Worm (Caenorhabditis elegans) whole organism, L2 larva: ENCODE measurements around the gene dpy-28.
A peak's percentile ranks its signal among the peaks of the same experiment; 100 is the strongest.

ENCODE experiments used
- C34F6.9 ChIP-seq: fragments of 150-350 bp; optimal IDR thresholded peaks from 2 replicates; lab custom pipeline; 2014; ENCODE audit warnings: missing biosample characterization, missing genetic modification characterization
- fos-1 ChIP-seq: fragments of 150-350 bp; optimal IDR thresholded peaks from 2 replicates; lab custom pipeline; 2014; ENCODE audit warnings: missing biosample characterization, missing genetic modification characterization
- lin-11 ChIP-seq: fragments of 150-350 bp; sonication (generic microtip); optimal IDR thresholded peaks from 2 replicates; lab custom pipeline; 2014; ENCODE audit warnings: missing biosample characterization, missing genetic modification characterization, inconsistent platforms, mixed read lengths
- lsy-2 ChIP-seq, 2 experiments: fragments of 150-350 bp in 1 of 2; sonication (generic microtip) in 1 of 2; optimal IDR thresholded peaks; 2 replicates each; lab custom pipeline; 2014 to 2017; ENCODE audit warnings: missing biosample characterization in 2 of 2, missing genetic modification characterization in 2 of 2
- mbf-1 ChIP-seq: sonication (generic microtip); optimal IDR thresholded peaks from 2 replicates; lab custom pipeline; 2017; ENCODE audit warnings: missing biosample characterization, missing genetic modification characterization
- mdl-1 ChIP-seq, 2 experiments: fragments of 150-350 bp in 1 of 2; sonication (generic microtip) in 1 of 2; optimal IDR thresholded peaks; 2 replicates each; lab custom pipeline; 2017; ENCODE audit warnings: missing biosample characterization in 2 of 2, missing genetic modification characterization in 2 of 2
- nhr-12 ChIP-seq: fragments of 150-350 bp; optimal IDR thresholded peaks from 2 replicates; lab custom pipeline; 2014; ENCODE audit warnings: missing biosample characterization, missing genetic modification characterization
- nhr-237 ChIP-seq: fragments of 150-350 bp; optimal IDR thresholded peaks from 2 replicates; lab custom pipeline; 2014; ENCODE audit warnings: missing biosample characterization, missing genetic modification characterization
- nhr-25 ChIP-seq: fragments of 150-350 bp; sonication (generic microtip); optimal IDR thresholded peaks from 3 replicates; lab custom pipeline; 2014; ENCODE audit warnings: missing biosample characterization, missing genetic modification characterization
- nhr-77 ChIP-seq: fragments of 150-350 bp; optimal IDR thresholded peaks from 2 replicates; lab custom pipeline; 2014; ENCODE audit warnings: missing biosample characterization, missing genetic modification characterization
- unc-39 ChIP-seq: fragments of 150-350 bp; optimal IDR thresholded peaks from 2 replicates; lab custom pipeline; 2014; ENCODE audit warnings: missing biosample characterization, missing genetic modification characterization
- ztf-11 ChIP-seq: sonication (generic microtip); optimal IDR thresholded peaks from 2 replicates; lab custom pipeline; 2017; ENCODE audit warnings: missing biosample characterization, missing genetic modification characterization
- ztf-4 ChIP-seq: fragments of 150-350 bp; optimal IDR thresholded peaks from 2 replicates; lab custom pipeline; 2014; ENCODE audit warnings: missing biosample characterization, missing genetic modification characterization

DNA sequence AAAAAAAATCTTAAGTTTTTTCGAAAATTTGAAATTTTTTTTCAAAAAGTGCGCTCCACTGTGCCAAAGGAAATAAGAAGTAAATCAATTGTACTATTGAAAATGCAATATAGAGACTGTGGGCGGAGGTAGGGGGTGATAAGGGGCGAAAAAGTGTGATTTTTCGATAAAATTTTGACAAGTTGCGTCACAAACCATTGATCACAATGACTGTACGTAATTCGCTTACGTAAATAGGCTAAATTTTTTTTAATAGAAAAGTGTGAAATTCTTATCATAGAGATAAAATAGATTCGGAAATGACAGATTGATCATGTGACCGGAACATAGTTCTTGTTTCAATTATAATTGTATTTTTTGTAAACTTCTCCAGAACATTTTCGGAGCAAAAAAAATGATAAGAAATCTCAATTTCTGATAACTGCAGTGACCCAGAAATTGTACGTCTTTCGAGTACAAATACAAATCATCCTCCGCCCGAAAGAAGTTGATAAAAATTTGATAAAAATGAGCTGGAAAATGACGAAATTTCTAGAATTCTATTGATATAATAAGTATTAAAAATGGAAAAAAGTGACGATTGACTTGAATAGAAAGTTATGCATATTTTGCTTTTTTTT is 59.7 kb downstream of the dpy-28 start:
- TF ChIP-seq nhr-77 (tag; lab: Kevin White, UChicago) (no peak), nhr-237 (tag; lab: Kevin White, UChicago) (no peak), fos-1 (peak; percentile 58), lin-11 (tag; lab: Kevin White, UChicago) (no peak), lsy-2 (tag; optimal IDR thresholded peaks at IDR 0.05; lab: Kevin White, UChicago) (peak in 1 of 2 experiments; percentile 10), C34F6.9 (tag; lab: Kevin White, UChicago) (no peak), nhr-12 (tag; lab: Kevin White, UChicago) (no peak), mdl-1 (tag; optimal IDR thresholded peaks at IDR 0.05; lab: Kevin White, UChicago) (no peak), ztf-4 (no peak), nhr-25 (tag; lab: Kevin White, UChicago) (no peak), unc-39 (tag; lab: Kevin White, UChicago) (no peak), ztf-11 (no peak), mbf-1 (tag; lab: Kevin White, UChicago) (no peak)
